Worm (Caenorhabditis elegans): ENCODE results near the gene cpt-5.

DNA sequence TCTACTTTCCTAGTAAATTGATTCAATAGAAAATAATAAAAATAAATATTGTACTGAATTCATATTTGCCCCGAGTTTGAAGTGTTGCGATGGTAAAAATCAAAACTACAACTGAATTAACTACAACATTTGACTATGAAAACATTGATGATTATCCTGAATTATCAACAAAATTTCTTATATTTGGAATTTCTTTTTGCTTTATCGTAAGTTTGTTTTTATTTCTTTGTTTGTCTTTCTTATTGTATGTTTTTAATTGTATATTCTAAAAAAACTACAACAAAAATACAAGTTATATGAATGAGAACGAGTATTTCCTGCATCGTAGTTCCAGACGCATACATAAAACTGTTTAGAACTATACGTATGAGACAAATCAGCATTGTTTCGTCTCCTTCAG lies 35.8 kb upstream of the cpt-5 start, which contains the start of gene srx-128:
- TF ChIP-seq him-1 (tag; optimal IDR thresholded peaks at IDR 0.05) (no peak), dao-5 (tag; optimal IDR thresholded peaks at IDR 0.05) (no peak)

Measured in whole organism, L4/young adult.